Fruit fly (Drosophila melanogaster) whole organism, prepupa: ENCODE data around the gene mew.
A peak's percentile ranks its signal among the peaks of the same experiment; 100 is the strongest.

Experiments used
- Blimp-1 ChIP-seq: fragments of 200-800 bp; sonication (Bioruptor generic); optimal IDR thresholded peaks from 3 replicates; lab custom pipeline; 2017; ENCODE audit warnings: missing biosample characterization, missing genetic modification characterization, mild to moderate bottlenecking, moderate library complexity, missing genetic modification reagents
- CG10631 ChIP-seq: fragments of 200-800 bp; sonication (Bioruptor generic); optimal IDR thresholded peaks from 2 replicates; lab custom pipeline; 2016; ENCODE audit warnings: missing biosample characterization, missing genetic modification characterization
- CG10669 ChIP-seq: fragments of 200-800 bp; sonication (Bioruptor generic); optimal IDR thresholded peaks from 3 replicates; lab custom pipeline; 2018; ENCODE audit warnings: missing biosample characterization, mild to moderate bottlenecking, missing genetic modification characterization, moderate library complexity
- CG11294 ChIP-seq: fragments of 200-800 bp; sonication (Bioruptor generic); IDR thresholded peaks from 2 replicates; pipeline ENCODE4 v1.3.6; 2022; ENCODE audit warnings: missing biosample characterization, missing genetic modification characterization
- CG1621 ChIP-seq: fragments of 200-800 bp; sonication (Bioruptor generic); optimal IDR thresholded peaks from 3 replicates; lab custom pipeline; 2018; ENCODE audit warnings: missing biosample characterization, mild to moderate bottlenecking, missing genetic modification characterization
- CG16779 ChIP-seq: fragments of 200-800 bp; sonication (Bioruptor generic); optimal IDR thresholded peaks from 3 replicates; lab custom pipeline; 2017; ENCODE audit warnings: missing biosample characterization, mild to moderate bottlenecking, missing genetic modification characterization
- CG3032 ChIP-seq: fragments of 200-800 bp; optimal IDR thresholded peaks from 2 replicates; lab custom pipeline; 2019; ENCODE audit warnings: missing biosample characterization, mild to moderate bottlenecking, missing genetic modification characterization, moderate library complexity
- CG32006 ChIP-seq: fragments of 200-800 bp; sonication (Bioruptor generic); optimal IDR thresholded peaks from 3 replicates; lab custom pipeline; 2017; ENCODE audit warnings: missing biosample characterization, mild to moderate bottlenecking, missing genetic modification characterization
- CG34406 ChIP-seq: fragments of 200-800 bp; sonication (Bioruptor generic); optimal IDR thresholded peaks from 3 replicates; lab custom pipeline; 2016; ENCODE audit warnings: missing biosample characterization, missing genetic modification characterization
- CG6276 ChIP-seq: fragments of 200-800 bp; sonication (Bioruptor generic); optimal IDR thresholded peaks from 2 replicates; lab custom pipeline; 2017; ENCODE audit warnings: missing biosample characterization, mild to moderate bottlenecking, missing genetic modification characterization
- CG6792 ChIP-seq: fragments of 200-800 bp; sonication (Bioruptor generic); optimal IDR thresholded peaks from 3 replicates; lab custom pipeline; 2016; ENCODE audit warnings: missing biosample characterization, missing genetic modification characterization
- CG6808 ChIP-seq: fragments of 200-800 bp; sonication (Bioruptor generic); optimal IDR thresholded peaks from 3 replicates; lab custom pipeline; 2017; ENCODE audit warnings: missing biosample characterization, missing genetic modification characterization, mild to moderate bottlenecking, moderate library complexity, missing genetic modification reagents
- CG7368 ChIP-seq: fragments of 200-800 bp; sonication (Bioruptor generic); optimal IDR thresholded peaks from 3 replicates; lab custom pipeline; 2016; ENCODE audit warnings: missing biosample characterization, missing genetic modification characterization
- CG8119 ChIP-seq: fragments of 200-800 bp; sonication (Bioruptor generic); IDR thresholded peaks from 3 replicates; pipeline ENCODE4 v1.3.6; 2022; ENCODE audit warnings: missing biosample characterization, missing genetic modification characterization
- CG8632 ChIP-seq: fragments of 200-800 bp; sonication (Bioruptor generic); optimal IDR thresholded peaks from 3 replicates; lab custom pipeline; 2016; ENCODE audit warnings: missing biosample characterization, missing genetic modification characterization
- CG9139 ChIP-seq: fragments of 200-800 bp; sonication (Bioruptor generic); optimal IDR thresholded peaks from 3 replicates; lab custom pipeline; 2017; ENCODE audit warnings: missing biosample characterization, mild to moderate bottlenecking, missing genetic modification characterization
- Eip78C ChIP-seq: fragments of 200-800 bp; sonication (Bioruptor generic); peaks from one replicate; lab custom pipeline; 2016; ENCODE audit warnings: missing biosample characterization, missing genetic modification characterization
- Gug ChIP-seq: fragments of 200-800 bp; sonication (Bioruptor generic); IDR thresholded peaks from 2 replicates; pipeline ENCODE4 v1.3.6; 2022; ENCODE audit warnings: missing biosample characterization, missing genetic modification characterization
- Hr38 ChIP-seq: sonication (Bioruptor generic); optimal IDR thresholded peaks from 2 replicates; lab custom pipeline; 2016; ENCODE audit warnings: missing biosample characterization, missing genetic modification characterization
- Hr39 ChIP-seq: fragments of 200-800 bp; sonication (Bioruptor generic); optimal IDR thresholded peaks from 2 replicates; lab custom pipeline; 2016; ENCODE audit warnings: missing biosample characterization, missing genetic modification characterization
- Hr4 ChIP-seq: fragments of 200-800 bp; sonication (Bioruptor generic); optimal IDR thresholded peaks from 3 replicates; lab custom pipeline; 2016; ENCODE audit warnings: missing biosample characterization, missing genetic modification characterization
- Lpt ChIP-seq: fragments of 200-800 bp; sonication (Bioruptor generic); optimal IDR thresholded peaks from 3 replicates; lab custom pipeline; 2016; ENCODE audit warnings: missing biosample characterization, missing genetic modification characterization
- Sox102F ChIP-seq: fragments of 200-800 bp; sonication (Bioruptor generic); optimal IDR thresholded peaks from 2 replicates; lab custom pipeline; 2016; ENCODE audit warnings: missing biosample characterization, mild to moderate bottlenecking, missing genetic modification characterization
- Sox14 ChIP-seq: fragments of 200-800 bp; sonication (Bioruptor generic); optimal IDR thresholded peaks from 3 replicates; lab custom pipeline; 2016; ENCODE audit warnings: missing biosample characterization, missing genetic modification characterization
- Sox15 ChIP-seq: fragments of 200-800 bp; sonication (Bioruptor generic); optimal IDR thresholded peaks from 3 replicates; lab custom pipeline; 2016; ENCODE audit warnings: missing biosample characterization, missing genetic modification characterization
- achi ChIP-seq: fragments of 200-800 bp; sonication (Bioruptor generic); optimal IDR thresholded peaks from 3 replicates; lab custom pipeline; 2016; ENCODE audit warnings: missing biosample characterization, missing genetic modification characterization
- acj6 ChIP-seq: fragments of 200-800 bp; sonication (Bioruptor generic); optimal IDR thresholded peaks from 3 replicates; lab custom pipeline; 2016; ENCODE audit warnings: missing biosample characterization, missing genetic modification characterization
- dac ChIP-seq: fragments of 200-800 bp; sonication (Bioruptor generic); optimal IDR thresholded peaks from 2 replicates; lab custom pipeline; 2017; ENCODE audit warnings: missing biosample characterization, mild to moderate bottlenecking, missing genetic modification characterization
- dsx ChIP-seq: fragments of 200-800 bp; optimal IDR thresholded peaks from 3 replicates; lab custom pipeline; 2019; ENCODE audit warnings: missing biosample characterization, mild to moderate bottlenecking, missing genetic modification characterization, moderate library complexity; ENCODE audit not compliant: poor library complexity, severe bottlenecking
- eg ChIP-seq: fragments of 200-800 bp; sonication (Bioruptor generic); IDR thresholded peaks from 3 replicates; pipeline ENCODE4 v1.3.6; 2022; ENCODE audit warnings: missing biosample characterization, missing genetic modification characterization
- esn ChIP-seq: fragments of 200-800 bp; sonication (Bioruptor generic); optimal IDR thresholded peaks from 2 replicates; lab custom pipeline; 2016; ENCODE audit warnings: missing biosample characterization, mild to moderate bottlenecking, missing genetic modification characterization, moderate library complexity
- fd85E ChIP-seq: fragments of 200-800 bp; sonication (Bioruptor generic); optimal IDR thresholded peaks from 3 replicates; lab custom pipeline; 2016; ENCODE audit warnings: missing biosample characterization, missing genetic modification characterization
- fkh ChIP-seq: fragments of 200-800 bp; sonication (Bioruptor generic); optimal IDR thresholded peaks from 3 replicates; lab custom pipeline; 2017; ENCODE audit warnings: missing biosample characterization, mild to moderate bottlenecking, missing genetic modification characterization, moderate library complexity
- lz ChIP-seq: fragments of 200-800 bp; sonication (Bioruptor generic); optimal IDR thresholded peaks from 3 replicates; lab custom pipeline; 2016; ENCODE audit warnings: missing biosample characterization, missing genetic modification characterization
- net ChIP-seq: fragments of 200-800 bp; sonication (Bioruptor generic); optimal IDR thresholded peaks from 3 replicates; lab custom pipeline; 2016; ENCODE audit warnings: missing biosample characterization, missing genetic modification characterization
- spab ChIP-seq: fragments of 200-800 bp; sonication (Bioruptor generic); optimal IDR thresholded peaks from 2 replicates; lab custom pipeline; 2017; ENCODE audit warnings: missing biosample characterization, mild to moderate bottlenecking, missing genetic modification characterization, missing genetic modification reagents
- ss ChIP-seq, 2 experiments: fragments of 200-800 bp; sonication (Bioruptor generic); optimal IDR thresholded peaks; 2 replicates in 1 of 2; 3 replicates in 1 of 2; lab custom pipeline; 2017 to 2018; ENCODE audit warnings: mild to moderate bottlenecking in 2 of 2, missing biosample characterization in 2 of 2, missing genetic modification characterization in 2 of 2, moderate library complexity in 1 of 2
- topi ChIP-seq: fragments of 200-800 bp; sonication (Bioruptor generic); optimal IDR thresholded peaks from 3 replicates; lab custom pipeline; 2016; ENCODE audit warnings: missing biosample characterization, missing genetic modification characterization

mew gene

dm6 chrX:13208554-13208953 is 49.7 kb downstream of the mew start:
- TF ChIP-seq CG7368 (GFP tag; lab: Kevin White, UChicago) (no peak), CG1621 (tag; lab: Kevin White, UChicago) (no peak), CG11294 (GFP tag; lab: Robert Waterston, UW) (no peak), CG6808 (GFP tag; lab: Kevin White, UChicago) (no peak), Sox14 (GFP tag; lab: Kevin White, UChicago) (no peak), Hr39 (GFP tag; lab: Kevin White, UChicago) (no peak), Lpt (GFP tag; lab: Kevin White, UChicago) (no peak), CG3032 (no peak), CG16779 (tag; lab: Kevin White, UChicago) (no peak), lz (no peak), CG10631 (GFP tag; lab: Kevin White, UChicago) (no peak), CG9139 (GFP tag; lab: Kevin White, UChicago) (no peak), dsx (GFP tag; lab: Kevin White, UChicago) (no peak), Hr4 (no peak), Hr38 (no peak), eg (no peak), Eip78C (GFP tag; lab: Kevin White, UChicago) (no peak), fkh (no peak)

- peak; percentile 3 for TF ChIP-seq esn (GFP tag; lab: Kevin White, UChicago)
- no peak for TF ChIP-seq acj6
- TF ChIP-seq CG10669, result no peak
- TF ChIP-seq Eip78C (GFP tag; lab: Kevin White, UChicago), result peak; percentile 57
- no peak for TF ChIP-seq Hr38
- no peak for TF ChIP-seq dac (GFP tag; lab: Kevin White, UChicago)
- TF ChIP-seq topi (GFP tag; lab: Kevin White, UChicago), result no peak
- no peak for TF ChIP-seq fd85E (GFP tag; lab: Kevin White, UChicago)
- TF ChIP-seq CG8632 (GFP tag; lab: Kevin White, UChicago), result peak; percentile 7
- TF ChIP-seq achi (GFP tag; lab: Kevin White, UChicago), result peak; percentile 43
- TF ChIP-seq CG34406 (GFP tag; lab: Kevin White, UChicago), result peak; percentile 21
- TF ChIP-seq CG32006 (GFP tag; lab: Kevin White, UChicago), result peak; percentile 24
- TF ChIP-seq, all 60 proteins: peak for 6
These were observed 50.2 kb downstream of the mew start for dm6 chrX:13208075-13208474.

- TF ChIP-seq net (GFP tag; lab: Kevin White, UChicago) (no peak), fkh (no peak), CG8119 (GFP tag; lab: Robert Waterston, UW) (no peak), Eip78C (GFP tag; lab: Kevin White, UChicago) (no peak), CG16779 (tag; lab: Kevin White, UChicago) (no peak), Gug (GFP tag; lab: Robert Waterston, UW) (no peak), CG10669 (no peak)
These were observed 53.6 kb downstream of the mew start for dm6 chrX:13204718-13205117.

dm6 chrX:13202162-13202561 is 56.1 kb downstream of the mew start, which contains the start of gene CG44437:
TSS of gene CG44437 (minus strand) at chrX:13202262.
- no peak for TF ChIP-seq ss (GFP tag; optimal IDR thresholded peaks at IDR 0.05; lab: Kevin White, UChicago)
- TF ChIP-seq Blimp-1 (GFP tag; lab: Kevin White, UChicago), result no peak
- no peak for TF ChIP-seq esn (GFP tag; lab: Kevin White, UChicago)
- no peak for TF ChIP-seq acj6
- TF ChIP-seq Sox102F, result no peak
- no peak for TF ChIP-seq CG6276 (GFP tag; lab: Kevin White, UChicago)
- TF ChIP-seq CG6792, result no peak
- no peak for TF ChIP-seq Lpt (GFP tag; lab: Kevin White, UChicago)
- TF ChIP-seq achi (GFP tag; lab: Kevin White, UChicago), result no peak
- no peak for TF ChIP-seq net (GFP tag; lab: Kevin White, UChicago)
- no peak for TF ChIP-seq dsx (GFP tag; lab: Kevin White, UChicago)
- no peak for TF ChIP-seq CG1621 (tag; lab: Kevin White, UChicago)
- TF ChIP-seq Sox14 (GFP tag; lab: Kevin White, UChicago), result no peak
- no peak for TF ChIP-seq Gug (GFP tag; lab: Robert Waterston, UW)
- TF ChIP-seq lz, result no peak
- TF ChIP-seq Sox15 (GFP tag; lab: Kevin White, UChicago), result no peak
- TF ChIP-seq spab (GFP tag; lab: Kevin White, UChicago), result no peak
- no peak for TF ChIP-seq Hr4
- no peak for TF ChIP-seq CG10631 (GFP tag; lab: Kevin White, UChicago)
